Fruit fly (Drosophila melanogaster) whole organism, embryonic: ENCODE results near the gene Sfp79B.

Experiments
- CG11093 ChIP-seq: fragments of 200-800 bp; sonication (Bioruptor generic); IDR thresholded peaks from 3 replicates; pipeline ENCODE4 v1.3.6; 2022; ENCODE audit warnings: missing biosample characterization, missing genetic modification characterization
- CG1647 ChIP-seq: fragments of 200-800 bp; sonication (Bioruptor generic); optimal IDR thresholded peaks from 3 replicates; lab custom pipeline; 2016; ENCODE audit warnings: missing biosample characterization, missing genetic modification characterization
- CG4854 ChIP-seq: fragments of 200-800 bp; sonication (Bioruptor generic); optimal IDR thresholded peaks from 2 replicates; lab custom pipeline; 2016; ENCODE audit warnings: missing biosample characterization, missing genetic modification characterization, inconsistent platforms
- gcm2 ChIP-seq: fragments of 200-800 bp; sonication (Bioruptor generic); optimal IDR thresholded peaks from 2 replicates; lab custom pipeline; 2016; ENCODE audit warnings: missing biosample characterization, missing genetic modification characterization
- onecut ChIP-seq: fragments of 200-800 bp; sonication (Bioruptor generic); IDR thresholded peaks from 2 replicates; pipeline ENCODE4 v1.3.6; 2022; ENCODE audit warnings: missing biosample characterization, missing genetic modification characterization
- ttk ChIP-seq: fragments of 200-800 bp; sonication (Bioruptor generic); IDR thresholded peaks from 2 replicates; pipeline ENCODE4 v2.1.2; 2022; ENCODE audit warnings: missing biosample characterization, missing genetic modification characterization

DNA sequence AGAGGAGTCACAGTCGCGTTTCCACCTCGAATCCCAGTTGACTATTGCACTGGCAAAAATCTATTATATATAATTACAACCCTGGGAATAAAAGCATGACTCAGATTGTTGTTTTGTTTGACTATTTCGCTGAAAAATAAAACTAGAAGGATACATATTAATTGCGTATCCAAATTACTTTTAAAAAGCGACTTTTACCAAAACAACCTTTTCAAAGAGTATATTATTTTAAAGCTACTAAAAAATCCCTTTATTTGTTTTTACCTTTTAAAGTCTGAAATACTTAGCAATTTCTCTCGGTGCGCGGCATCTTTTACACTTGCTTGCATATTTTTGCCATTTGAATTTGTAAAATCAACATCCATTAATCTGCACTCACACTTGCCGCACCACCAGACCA is 26.6 kb downstream of the Sfp79B start:
- TF ChIP-seq onecut (GFP tag; lab: Robert Waterston, UW) (no peak), gcm2 (GFP tag; lab: Kevin White, UChicago) (no peak), CG4854 (GFP tag; lab: Kevin White, UChicago) (no peak), CG1647 (no peak), CG11093 (GFP tag; lab: Robert Waterston, UW) (no peak), ttk (GFP tag; lab: Robert Waterston, UW) (no peak)
